Fruit fly (Drosophila melanogaster): ENCODE data around the gene tld.

- TF ChIP-seq Ets98B (GFP tag; IDR thresholded peaks at IDR 0.05), result no peak
- no peak for TF ChIP-seq CG10348 (GFP tag; IDR thresholded peaks at IDR 0.05)
- no peak for TF ChIP-seq CG14655 (GFP tag; optimal IDR thresholded peaks at IDR 0.05)
- no peak for TF ChIP-seq EcR (GFP tag; optimal IDR thresholded peaks at IDR 0.05)
- TF ChIP-seq fd96Ca (GFP tag; IDR thresholded peaks at IDR 0.05), result no peak
- no peak for TF ChIP-seq CG8301 (tag; optimal IDR thresholded peaks at IDR 0.05)
- no peak for TF ChIP-seq Pif1A (GFP tag; optimal IDR thresholded peaks at IDR 0.05)
- no peak for TF ChIP-seq CG4496 (GFP tag; IDR thresholded peaks at IDR 0.05)
Measured at dm6 chr3R:24790036-24790435, 40.5 kb downstream of the tld start, which contains the start of gene CG13634.
